Worm (Caenorhabditis elegans): Measurements from ENCODE around the gene rfs-1.

rfs-1 gene

ce11 chrIII:8271676-8272225 is 45.5 kb downstream of the rfs-1 start, which contains the start of the genes mps-4 and F09G8.10:
Gene mps-4, minus strand, starts transcription at chrIII:8271776.
Gene F09G8.10, minus strand, starts transcription at chrIII:8272175.
- TF ChIP-seq lin-15B (tag; optimal IDR thresholded peaks at IDR 0.05) (no peak), eor-1 (tag; optimal IDR thresholded peaks at IDR 0.05) (no peak), nfya-1 (tag; optimal IDR thresholded peaks at IDR 0.05; ENCODE audit: insufficient read depth) (no peak), egl-5 (tag; optimal IDR thresholded peaks at IDR 0.05) (no peak), ceh-82 (tag; optimal IDR thresholded peaks at IDR 0.05) (no peak), daf-12 (tag; optimal IDR thresholded peaks at IDR 0.05) (no peak), ama-1 (optimal IDR thresholded peaks at IDR 0.05) (no peak), ceh-28 (tag; optimal IDR thresholded peaks at IDR 0.05) (no peak)

- TF ChIP-seq ztf-11 (tag; optimal IDR thresholded peaks at IDR 0.05) (no peak), elt-2 (tag; optimal IDR thresholded peaks at IDR 0.05) (peak; percentile 6)
Measured at ce11 chrIII:8275871-8276270, 49.6 kb downstream of the rfs-1 start, which contains the start of gene clec-160. Gene clec-160, minus strand, starts transcription at chrIII:8275971.

- TF ChIP-seq nfya-1 (tag; optimal IDR thresholded peaks at IDR 0.05; ENCODE audit: insufficient read depth) = no peak
- no peak for TF ChIP-seq ama-1 (optimal IDR thresholded peaks at IDR 0.05)
- no peak for TF ChIP-seq ztf-4 (tag; optimal IDR thresholded peaks at IDR 0.05)
- TF ChIP-seq sea-2 (GFP tag; optimal IDR thresholded peaks at IDR 0.05) = no peak
- no peak for TF ChIP-seq nhr-67 (tag; optimal IDR thresholded peaks at IDR 0.05)
- TF ChIP-seq fkh-2 (tag; optimal IDR thresholded peaks at IDR 0.05) = no peak
- TF ChIP-seq nhr-43 (tag; optimal IDR thresholded peaks at IDR 0.05; ENCODE audit: poor library complexity, severe bottlenecking) = no peak
- TF ChIP-seq aly-2 (tag; optimal IDR thresholded peaks at IDR 0.05) = no peak
Measured at ce11 chrIII:8278801-8279200, 52.5 kb downstream of the rfs-1 start, which contains the start of gene mig-10. Gene mig-10, plus strand, starts transcription at chrIII:8279101.

ce11 chrIII:8279567-8279966 is 53.3 kb downstream of the rfs-1 start:
- peak; percentile 20 for TF ChIP-seq elt-1 (tag; optimal IDR thresholded peaks at IDR 0.05)
- TF ChIP-seq tbx-2 (tag; optimal IDR thresholded peaks at IDR 0.05) = no peak

All from whole organism, L3 larva.